Fruit fly (Drosophila melanogaster) whole organism, wandering third instar larva: ENCODE results near the gene Rap1.

Experiments
- brk ChIP-seq: fragments of 200-800 bp; sonication (Bioruptor generic); optimal IDR thresholded peaks from 2 replicates; lab custom pipeline; 2016; ENCODE audit warnings: missing biosample characterization, mild to moderate bottlenecking, missing genetic modification characterization
- h ChIP-seq: fragments of 200-800 bp; sonication (Bioruptor generic); optimal IDR thresholded peaks from 3 replicates; lab custom pipeline; 2016; ENCODE audit warnings: missing biosample characterization, mild to moderate bottlenecking, missing genetic modification characterization
- psq ChIP-seq: fragments of 200-800 bp; sonication (Bioruptor generic); optimal IDR thresholded peaks from 3 replicates; lab custom pipeline; 2017; ENCODE audit warnings: missing biosample characterization, mild to moderate bottlenecking, missing genetic modification characterization, moderate library complexity
- sv ChIP-seq: fragments of 200-800 bp; sonication (Bioruptor generic); optimal IDR thresholded peaks from 3 replicates; lab custom pipeline; 2016; ENCODE audit warnings: missing biosample characterization, missing genetic modification characterization

- TF ChIP-seq sv (GFP tag; lab: Kevin White, UChicago) (no peak), brk (GFP tag; lab: Kevin White, UChicago) (no peak), psq (GFP tag; lab: Kevin White, UChicago) (no peak), h (no peak)
These were observed 6.5 kb downstream of the Rap1 start, which contains the start of gene CNMa for dm6 chr3L:1855491-1855890.
